Worm (Caenorhabditis elegans): ENCODE measurements around the gene gtf-2A2.

- TF ChIP-seq Y48G9A.11 (GFP tag; IDR thresholded peaks at IDR 0.05) (no peak), nhr-25 (tag; optimal IDR thresholded peaks at IDR 0.05; ENCODE audit: borderline replicate concordance, insufficient read depth) (no peak), zip-2 (tag; optimal IDR thresholded peaks at IDR 0.05) (no peak), lin-39 (tag; optimal IDR thresholded peaks at IDR 0.05) (no peak), ZK546.5 (tag; optimal IDR thresholded peaks at IDR 0.05) (no peak), F49E8.2 (tag; optimal IDR thresholded peaks at IDR 0.05; ENCODE audit: borderline replicate concordance) (no peak), Y75B8A.6 (GFP tag; IDR thresholded peaks at IDR 0.05) (no peak), fkh-10 (GFP tag; optimal IDR thresholded peaks at IDR 0.05) (no peak), lsy-2 (tag; optimal IDR thresholded peaks at IDR 0.05) (no peak), ZK337.2 (GFP tag; IDR thresholded peaks at IDR 0.05) (no peak), nhr-76 (tag; optimal IDR thresholded peaks at IDR 0.05) (no peak), aly-2 (tag; optimal IDR thresholded peaks at IDR 0.05) (no peak), ceh-32 (tag; optimal IDR thresholded peaks at IDR 0.05; ENCODE audit: poor library complexity) (no peak)
Measured at ce11 chrIII:12611414-12611813, 13.2 kb upstream of the gtf-2A2 start.
